Fruit fly (Drosophila melanogaster): ENCODE data around the gene Sf3b1.

- TF ChIP-seq CG11617 (GFP tag; optimal IDR thresholded peaks at IDR 0.05) = no peak
- no peak for TF ChIP-seq tj (GFP tag; optimal IDR thresholded peaks at IDR 0.05)
- TF ChIP-seq CG7101 (tag; optimal IDR thresholded peaks at IDR 0.05) = no peak
- no peak for TF ChIP-seq kay (GFP tag; ENCODE audit: borderline replicate concordance)
- TF ChIP-seq Mnt (GFP tag; optimal IDR thresholded peaks at IDR 0.05) = no peak
- no peak for TF ChIP-seq toe (GFP tag; optimal IDR thresholded peaks at IDR 0.05)
- no peak for TF ChIP-seq CG33017 (tag; optimal IDR thresholded peaks at IDR 0.05)
- TF ChIP-seq CG14711 (tag; optimal IDR thresholded peaks at IDR 0.05) = no peak
- no peak for TF ChIP-seq Clk (GFP tag; optimal IDR thresholded peaks at IDR 0.05)
- no peak for TF ChIP-seq pad (GFP tag; optimal IDR thresholded peaks at IDR 0.05)
- TF ChIP-seq CG12768 (GFP tag; optimal IDR thresholded peaks at IDR 0.05) = no peak
Measured at dm6 chr2L:518620-518913, 49.6 kb upstream of the Sf3b1 start.

All from whole organism, adult.